Fruit fly (Drosophila melanogaster) whole organism, pupa: ENCODE data around the gene CG3117.
A peak's percentile ranks its signal among the peaks of the same experiment; 100 is the strongest.

ENCODE experiments used
- CG10348 ChIP-seq: fragments of 200-800 bp; sonication (Bioruptor generic); IDR thresholded peaks from 2 replicates; pipeline ENCODE4 v1.3.6; 2022; ENCODE audit warnings: missing biosample characterization, missing genetic modification characterization
- CG12605 ChIP-seq: fragments of 200-800 bp; sonication (Bioruptor generic); IDR thresholded peaks from 2 replicates; pipeline ENCODE4 v1.3.6; 2022; ENCODE audit warnings: missing biosample characterization, missing genetic modification characterization
- CG13204 ChIP-seq: fragments of 200-800 bp; sonication (Bioruptor generic); optimal IDR thresholded peaks from 2 replicates; lab custom pipeline; 2018; ENCODE audit warnings: missing biosample characterization, mild to moderate bottlenecking, missing genetic modification characterization, moderate library complexity
- CG14655 ChIP-seq: fragments of 200-800 bp; sonication (Bioruptor generic); optimal IDR thresholded peaks from 3 replicates; lab custom pipeline; 2017; ENCODE audit warnings: mild to moderate bottlenecking, missing biosample characterization, missing genetic modification reagents, missing genetic modification characterization
- CG15710 ChIP-seq: fragments of 200-800 bp; sonication (Bioruptor generic); optimal IDR thresholded peaks from 2 replicates; lab custom pipeline; 2018; ENCODE audit warnings: missing biosample characterization, mild to moderate bottlenecking, missing genetic modification characterization, moderate library complexity
- CG17806 ChIP-seq: fragments of 200-800 bp; sonication (Bioruptor generic); optimal IDR thresholded peaks from 2 replicates; lab custom pipeline; 2018; ENCODE audit warnings: missing biosample characterization, mild to moderate bottlenecking, missing genetic modification characterization, moderate library complexity
- CG32121 ChIP-seq: fragments of 200-800 bp; sonication (Bioruptor generic); IDR thresholded peaks from 2 replicates; pipeline ENCODE4 v1.3.6; 2022; ENCODE audit warnings: missing biosample characterization, missing genetic modification characterization
- CG34367 ChIP-seq: fragments of 200-800 bp; sonication (Bioruptor generic); optimal IDR thresholded peaks from 2 replicates; lab custom pipeline; 2018; ENCODE audit warnings: missing biosample characterization, mild to moderate bottlenecking, missing genetic modification characterization
- CG4496 ChIP-seq: fragments of 200-800 bp; sonication (Bioruptor generic); IDR thresholded peaks from 3 replicates; pipeline ENCODE4 v1.3.6; 2022; ENCODE audit warnings: missing biosample characterization, missing genetic modification characterization
- CG8159 ChIP-seq: fragments of 200-800 bp; sonication (Bioruptor generic); optimal IDR thresholded peaks from 3 replicates; lab custom pipeline; 2018; ENCODE audit warnings: missing biosample characterization, mild to moderate bottlenecking, missing genetic modification characterization, moderate library complexity
- CG8301 ChIP-seq: fragments of 200-800 bp; sonication (Bioruptor generic); optimal IDR thresholded peaks from 2 replicates; lab custom pipeline; 2018; ENCODE audit warnings: missing biosample characterization, mild to moderate bottlenecking, missing genetic modification characterization
- CG9948 ChIP-seq: fragments of 200-800 bp; sonication (Bioruptor generic); optimal IDR thresholded peaks from 2 replicates; lab custom pipeline; 2018; ENCODE audit warnings: missing biosample characterization, mild to moderate bottlenecking, missing genetic modification characterization, moderate library complexity
- D1 ChIP-seq: fragments of 200-800 bp; sonication (Bioruptor generic); optimal IDR thresholded peaks from 2 replicates; lab custom pipeline; 2018; ENCODE audit warnings: missing biosample characterization, mild to moderate bottlenecking, missing genetic modification characterization, moderate library complexity
- EcR ChIP-seq: fragments of 200-800 bp; sonication (Bioruptor generic); optimal IDR thresholded peaks from 3 replicates; lab custom pipeline; 2019; ENCODE audit warnings: missing biosample characterization, missing genetic modification characterization, mild to moderate bottlenecking, moderate library complexity, missing genetic modification reagents
- Ets98B ChIP-seq: fragments of 200-800 bp; sonication (Bioruptor generic); IDR thresholded peaks from 2 replicates; pipeline ENCODE4 v1.3.6; 2022; ENCODE audit warnings: missing biosample characterization, missing genetic modification characterization
- Pif1A ChIP-seq: fragments of 200-800 bp; sonication (Bioruptor generic); optimal IDR thresholded peaks from 3 replicates; lab custom pipeline; 2016; ENCODE audit warnings: missing biosample characterization, missing genetic modification characterization
- Pif1B ChIP-seq: fragments of 200-800 bp; sonication (Bioruptor generic); optimal IDR thresholded peaks from 3 replicates; lab custom pipeline; 2016; ENCODE audit warnings: missing biosample characterization, missing genetic modification characterization
- Snoo ChIP-seq: fragments of 200-800 bp; sonication (Bioruptor generic); optimal IDR thresholded peaks from 3 replicates; lab custom pipeline; 2017; ENCODE audit warnings: missing biosample characterization, mild to moderate bottlenecking, missing genetic modification characterization, inconsistent platforms
- fd96Ca ChIP-seq: fragments of 200-800 bp; sonication (Bioruptor generic); IDR thresholded peaks from 3 replicates; pipeline ENCODE4 v1.3.6; 2022; ENCODE audit warnings: missing biosample characterization, missing genetic modification characterization
- gl ChIP-seq: fragments of 200-800 bp; sonication (Bioruptor generic); optimal IDR thresholded peaks from 2 replicates; lab custom pipeline; 2018; ENCODE audit warnings: missing biosample characterization, mild to moderate bottlenecking, missing genetic modification characterization
- rn ChIP-seq: fragments of 200-800 bp; sonication (Bioruptor generic); IDR thresholded peaks from 2 replicates; pipeline ENCODE4 v1.3.6; 2022; ENCODE audit warnings: missing biosample characterization, missing genetic modification characterization

CG3117 gene

dm6 chr2L:2886613-2887537 is 39.9 kb upstream of the CG3117 start:
- TF ChIP-seq Pif1B (GFP tag; lab: Kevin White, UChicago), result peak; percentile 17
- TF ChIP-seq CG9948 (tag; lab: Kevin White, UChicago), result no peak
- TF ChIP-seq Ets98B (GFP tag; lab: Robert Waterston, UW), result peak; percentile 65; the same call in 1 of the 2 replicates
- TF ChIP-seq CG10348 (GFP tag; lab: Robert Waterston, UW), result no peak
- TF ChIP-seq Pif1A (GFP tag; lab: Kevin White, UChicago), result no peak
- TF ChIP-seq CG4496 (GFP tag; lab: Robert Waterston, UW), result peak; percentile 59; the same call in 2 of the 3 replicates
- TF ChIP-seq CG34367 (tag; lab: Kevin White, UChicago), result no peak
- TF ChIP-seq CG17806 (tag; lab: Kevin White, UChicago), result no peak
- peak; percentile 46 for TF ChIP-seq CG13204 (GFP tag; lab: Kevin White, UChicago)
- peak; percentile 78 for TF ChIP-seq CG12605 (GFP tag; lab: Robert Waterston, UW)
- peak; percentile 23 for TF ChIP-seq CG14655 (GFP tag; lab: Kevin White, UChicago)
- TF ChIP-seq CG8301 (tag; lab: Kevin White, UChicago), result no peak
- peak; percentile 4 for TF ChIP-seq D1
- TF ChIP-seq Snoo (tag; lab: Kevin White, UChicago), result no peak
- peak; percentile 37 for TF ChIP-seq CG8159 (tag; lab: Kevin White, UChicago)
- peak; percentile 9 for TF ChIP-seq EcR (GFP tag; lab: Kevin White, UChicago)
- TF ChIP-seq rn (GFP tag; lab: Robert Waterston, UW), result no peak
- peak; percentile 51; the same call in 2 of the 3 replicates for TF ChIP-seq fd96Ca (GFP tag; lab: Robert Waterston, UW)
- TF ChIP-seq CG15710 (tag; lab: Kevin White, UChicago), result peak; percentile 14
- peak; percentile 57 for TF ChIP-seq gl (tag; lab: Kevin White, UChicago)
- peak; percentile 32; the same call in 1 of the 2 replicates for TF ChIP-seq CG32121 (GFP tag; lab: Robert Waterston, UW)

- TF ChIP-seq CG34367 (tag; lab: Kevin White, UChicago) (no peak), rn (GFP tag; lab: Robert Waterston, UW) (no peak), CG12605 (GFP tag; lab: Robert Waterston, UW) (no peak), EcR (GFP tag; lab: Kevin White, UChicago) (no peak), CG8159 (tag; lab: Kevin White, UChicago) (no peak), CG13204 (GFP tag; lab: Kevin White, UChicago) (no peak), CG32121 (GFP tag; lab: Robert Waterston, UW) (no peak), CG14655 (GFP tag; lab: Kevin White, UChicago) (no peak), CG8301 (tag; lab: Kevin White, UChicago) (no peak), CG4496 (GFP tag; lab: Robert Waterston, UW) (no peak), Pif1A (GFP tag; lab: Kevin White, UChicago) (no peak), CG17806 (tag; lab: Kevin White, UChicago) (no peak), Pif1B (GFP tag; lab: Kevin White, UChicago) (no peak), CG10348 (GFP tag; lab: Robert Waterston, UW) (no peak), CG15710 (tag; lab: Kevin White, UChicago) (no peak), Snoo (tag; lab: Kevin White, UChicago) (no peak), Ets98B (GFP tag; lab: Robert Waterston, UW) (no peak)
Observed at dm6 chr2L:2886226-2886569, 39.2 kb upstream of the CG3117 start.

dm6 chr2L:2885503-2886225 is 38.7 kb upstream of the CG3117 start, which contains the start of the genes NTPase and lilli:
NTPase (minus strand) TSS chr2L:2885850.
lilli (plus strand) TSS chr2L:2885929.
- TF ChIP-seq Pif1B (GFP tag; lab: Kevin White, UChicago) (peak; percentile 28), CG8301 (tag; lab: Kevin White, UChicago) (no peak), CG15710 (tag; lab: Kevin White, UChicago) (no peak), EcR (GFP tag; lab: Kevin White, UChicago) (peak; percentile 17), CG14655 (GFP tag; lab: Kevin White, UChicago) (peak; percentile 38), CG4496 (GFP tag; lab: Robert Waterston, UW) (peak; percentile 73; the same call in 2 of the 3 replicates), D1 (no peak), Pif1A (GFP tag; lab: Kevin White, UChicago) (peak; percentile 53), CG8159 (tag; lab: Kevin White, UChicago) (peak; percentile 5), CG32121 (GFP tag; lab: Robert Waterston, UW) (no peak), Ets98B (GFP tag; lab: Robert Waterston, UW) (peak; percentile 25; the same call in 1 of the 2 replicates), CG12605 (GFP tag; lab: Robert Waterston, UW) (peak; percentile 7; the same call in 1 of the 2 replicates), CG34367 (tag; lab: Kevin White, UChicago) (no peak), CG9948 (tag; lab: Kevin White, UChicago) (no peak), fd96Ca (GFP tag; lab: Robert Waterston, UW) (peak; percentile 75; the same call in 2 of the 3 replicates)
